Fruit fly (Drosophila melanogaster) whole organism: ENCODE measurements around the gene brwl.

Experiments
- CG8478 ChIP-seq: fragments of >200 bp; optimal IDR thresholded peaks from 2 replicates; lab custom pipeline; 2018; ENCODE audit warnings: inconsistent platforms
- Dll ChIP-seq: fragments of >200 bp; optimal IDR thresholded peaks from 2 replicates; lab custom pipeline; 2017
- EcR ChIP-seq, 2 experiments: fragments of >200 bp; optimal IDR thresholded peaks; 2 replicates each; lab custom pipeline; 2017; ENCODE audit warnings: missing biosample characterization in 2 of 2, missing genetic modification characterization in 2 of 2, missing genetic modification reagents in 2 of 2
- pan ChIP-seq: fragments of >200 bp; optimal IDR thresholded peaks from 2 replicates; lab custom pipeline; 2017
- psq ChIP-seq: fragments of >200 bp; optimal IDR thresholded peaks from 2 replicates; lab custom pipeline; 2017
- usp ChIP-seq: fragments of >200 bp; optimal IDR thresholded peaks from 2 replicates; lab custom pipeline; 2017; ENCODE audit warnings: missing biosample characterization, missing genetic modification characterization, mixed read lengths

DNA sequence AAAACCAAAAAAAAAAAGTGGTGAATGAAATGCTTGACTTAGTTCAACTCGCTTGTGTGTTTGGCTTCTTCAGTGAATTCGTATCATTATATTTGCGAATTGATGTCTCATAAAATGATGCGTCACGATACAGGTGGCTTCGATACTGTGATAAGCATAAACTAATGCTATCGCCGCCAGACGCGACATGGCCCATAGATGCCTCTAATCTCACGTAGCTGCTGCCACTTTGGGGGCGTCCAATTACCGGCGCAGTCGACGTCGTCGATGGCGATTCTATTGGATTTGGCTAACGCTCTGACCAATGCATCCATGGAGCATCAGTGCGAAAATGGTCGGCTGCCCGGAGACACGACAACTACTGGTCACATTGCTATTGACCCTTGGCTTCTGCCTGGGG is 24.8 kb upstream of the brwl start, which contains the start of gene CG13113:
- no peak for TF ChIP-seq usp (GFP tag; lab: Kevin White, UChicago)
- no peak for TF ChIP-seq EcR (GFP tag; optimal IDR thresholded peaks at IDR 0.05; lab: Kevin White, UChicago)
- TF ChIP-seq pan (lab: Kevin White, UChicago): no peak
- no peak for TF ChIP-seq psq (lab: Kevin White, UChicago)
- no peak for TF ChIP-seq Dll (lab: Kevin White, UChicago)
- TF ChIP-seq CG8478 (lab: Kevin White, UChicago): no peak
